Fruit fly (Drosophila melanogaster): ENCODE data around the gene CG18094.

CG18094 gene

DNA sequence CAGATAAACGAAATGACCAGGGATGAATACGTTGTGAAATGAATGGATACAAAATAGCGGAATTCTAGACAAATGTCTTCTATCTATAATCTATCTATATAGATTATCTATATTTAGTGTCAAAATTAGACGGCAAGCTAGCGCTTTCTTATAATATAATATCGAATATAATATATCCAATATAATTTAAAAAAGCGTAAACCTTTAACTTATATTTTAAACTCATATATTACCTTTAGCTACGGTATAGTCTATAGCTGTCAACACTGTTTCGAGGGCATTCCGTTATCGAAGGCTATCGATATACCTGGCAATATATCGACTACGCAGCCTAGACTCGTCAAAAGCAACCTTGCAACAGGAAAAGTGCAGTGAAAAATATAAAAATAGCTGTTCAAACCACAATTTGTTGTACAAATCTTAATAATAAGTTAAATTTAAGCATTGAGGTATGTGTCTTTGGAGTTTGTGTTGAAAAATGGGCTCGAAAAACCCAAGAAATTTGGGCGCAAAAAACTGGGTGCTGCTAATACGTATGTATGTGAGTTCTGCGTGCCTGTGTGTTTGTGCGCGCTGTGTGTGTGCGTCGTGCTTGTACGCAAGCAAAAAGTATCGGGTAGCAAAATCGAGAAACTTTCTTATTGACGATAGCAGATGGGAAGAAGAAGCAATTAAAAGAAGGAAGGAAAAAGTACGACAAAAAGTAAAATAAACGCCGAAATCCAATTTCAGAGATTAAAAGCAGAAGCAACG is 3.0 kb downstream of the CG18094 start, which contains the start of the genes swm and Ctu2 (continued):
- TF ChIP-seq CG8281 (tag; optimal IDR thresholded peaks at IDR 0.05) = peak; percentile 84
- peak; percentile 53; the same call in 1 of the 2 replicates for TF ChIP-seq HLH3B (GFP tag; IDR thresholded peaks at IDR 0.05)
- TF ChIP-seq CG7987 (GFP tag; optimal IDR thresholded peaks at IDR 0.05) = no peak
- TF ChIP-seq ci (GFP tag; IDR thresholded peaks at IDR 0.05) = 0 out of 3 replicates have a peak, but pooled peaks have one; percentile 10
- peak; percentile 68 for TF ChIP-seq ind (GFP tag; optimal IDR thresholded peaks at IDR 0.05)
- TF ChIP-seq NC2β (GFP tag; optimal IDR thresholded peaks at IDR 0.05) = no peak
- peak; percentile 60; the same call in 1 of the 2 replicates for TF ChIP-seq bbx (GFP tag; IDR thresholded peaks at IDR 0.05; ENCODE audit: partially characterized antibody)
- TF ChIP-seq CG8478 (optimal IDR thresholded peaks at IDR 0.05) = peak; percentile 81
- peak; percentile 67 for TF ChIP-seq Abd-B (GFP tag; optimal IDR thresholded peaks at IDR 0.05)
- TF ChIP-seq CG9727 (GFP tag; optimal IDR thresholded peaks at IDR 0.05) = peak; percentile 71
- TF ChIP-seq CG16813 (GFP tag; IDR thresholded peaks at IDR 0.05; ENCODE audit: partially characterized antibody) = peak; percentile 78
- peak; percentile 60 for TF ChIP-seq sob (GFP tag; IDR thresholded peaks at IDR 0.05)
- no peak for TF ChIP-seq pros (GFP tag; optimal IDR thresholded peaks at IDR 0.05)
- no peak for TF ChIP-seq eyg (GFP tag; optimal IDR thresholded peaks at IDR 0.05)
- TF ChIP-seq CG32772 (GFP tag; IDR thresholded peaks at IDR 0.05) = peak; percentile 35; the same call in 1 of the 2 replicates
- TF ChIP-seq tio (GFP tag; optimal IDR thresholded peaks at IDR 0.05) = no peak
- no peak for TF ChIP-seq scrt (GFP tag; optimal IDR thresholded peaks at IDR 0.05)
- no peak for TF ChIP-seq Lhr (GFP tag; optimal IDR thresholded peaks at IDR 0.05)
- TF ChIP-seq HLH54F (GFP tag; optimal IDR thresholded peaks at IDR 0.05) = peak; percentile 0
- peak; percentile 13 for TF ChIP-seq Usf (GFP tag; optimal IDR thresholded peaks at IDR 0.05)
- TF ChIP-seq Opbp (GFP tag; IDR thresholded peaks at IDR 0.05; ENCODE audit: partially characterized antibody) = peak; percentile 34; the same call in 2 of the 3 replicates
- TF ChIP-seq fd96Cb (tag; optimal IDR thresholded peaks at IDR 0.05) = peak; percentile 48
- peak; percentile 36 for TF ChIP-seq CG12104 (GFP tag; optimal IDR thresholded peaks at IDR 0.05)
- no peak for TF ChIP-seq stc (GFP tag; IDR thresholded peaks at IDR 0.05)
- peak; percentile 46 for TF ChIP-seq D19B (GFP tag; optimal IDR thresholded peaks at IDR 0.05)
- TF ChIP-seq CG17829 (tag; optimal IDR thresholded peaks at IDR 0.05) = peak; percentile 72
- no peak for TF ChIP-seq dmrt99B (tag; optimal IDR thresholded peaks at IDR 0.05)
- peak; percentile 51 for TF ChIP-seq lmd (GFP tag; IDR thresholded peaks at IDR 0.05)
- peak; percentile 67 for TF ChIP-seq CG10979 (tag; optimal IDR thresholded peaks at IDR 0.05)
- TF ChIP-seq CG15479 (GFP tag; optimal IDR thresholded peaks at IDR 0.05) = peak; percentile 30
- peak; percentile 94 for TF ChIP-seq Sry-β (GFP tag; optimal IDR thresholded peaks at IDR 0.05)
- TF ChIP-seq CG8290 (GFP tag; optimal IDR thresholded peaks at IDR 0.05) = peak; percentile 34
- TF ChIP-seq CG8290 (tag; optimal IDR thresholded peaks at IDR 0.05) = peak in 1 of 2 experiments; percentile 29
- no peak for TF ChIP-seq btn (GFP tag; optimal IDR thresholded peaks at IDR 0.05)
- TF ChIP-seq CG1024 (GFP tag; IDR thresholded peaks at IDR 0.05) = no peak
- no peak for TF ChIP-seq repo (GFP tag; optimal IDR thresholded peaks at IDR 0.05)
- TF ChIP-seq CG5953 (GFP tag; IDR thresholded peaks at IDR 0.05) = no peak
- peak; percentile 79 for TF ChIP-seq CG10267 (tag; optimal IDR thresholded peaks at IDR 0.05)
- TF ChIP-seq sr (GFP tag; IDR thresholded peaks at IDR 0.05) = no peak
- TF ChIP-seq CG9932 (GFP tag; IDR thresholded peaks at IDR 0.05) = peak; percentile 83
- no peak for TF ChIP-seq ems (GFP tag; optimal IDR thresholded peaks at IDR 0.05)
- TF ChIP-seq exex (tag; optimal IDR thresholded peaks at IDR 0.05) = peak; percentile 50
- TF ChIP-seq Rfx (GFP tag; IDR thresholded peaks at IDR 0.05) = peak; percentile 76
- no peak for TF ChIP-seq tll (GFP tag; optimal IDR thresholded peaks at IDR 0.05)
- TF ChIP-seq ac (GFP tag; optimal IDR thresholded peaks at IDR 0.05) = no peak
- peak; percentile 31 for TF ChIP-seq CG12942 (GFP tag; optimal IDR thresholded peaks at IDR 0.05)
- no peak for TF ChIP-seq chif (GFP tag; optimal IDR thresholded peaks at IDR 0.05)
- TF ChIP-seq CG2120 (GFP tag; optimal IDR thresholded peaks at IDR 0.05) = peak; percentile 47
- peak; percentile 85 for TF ChIP-seq sug (tag; optimal IDR thresholded peaks at IDR 0.05)
